Worm (Caenorhabditis elegans): ENCODE results near the gene srg-50.

srg-50 gene

DNA sequence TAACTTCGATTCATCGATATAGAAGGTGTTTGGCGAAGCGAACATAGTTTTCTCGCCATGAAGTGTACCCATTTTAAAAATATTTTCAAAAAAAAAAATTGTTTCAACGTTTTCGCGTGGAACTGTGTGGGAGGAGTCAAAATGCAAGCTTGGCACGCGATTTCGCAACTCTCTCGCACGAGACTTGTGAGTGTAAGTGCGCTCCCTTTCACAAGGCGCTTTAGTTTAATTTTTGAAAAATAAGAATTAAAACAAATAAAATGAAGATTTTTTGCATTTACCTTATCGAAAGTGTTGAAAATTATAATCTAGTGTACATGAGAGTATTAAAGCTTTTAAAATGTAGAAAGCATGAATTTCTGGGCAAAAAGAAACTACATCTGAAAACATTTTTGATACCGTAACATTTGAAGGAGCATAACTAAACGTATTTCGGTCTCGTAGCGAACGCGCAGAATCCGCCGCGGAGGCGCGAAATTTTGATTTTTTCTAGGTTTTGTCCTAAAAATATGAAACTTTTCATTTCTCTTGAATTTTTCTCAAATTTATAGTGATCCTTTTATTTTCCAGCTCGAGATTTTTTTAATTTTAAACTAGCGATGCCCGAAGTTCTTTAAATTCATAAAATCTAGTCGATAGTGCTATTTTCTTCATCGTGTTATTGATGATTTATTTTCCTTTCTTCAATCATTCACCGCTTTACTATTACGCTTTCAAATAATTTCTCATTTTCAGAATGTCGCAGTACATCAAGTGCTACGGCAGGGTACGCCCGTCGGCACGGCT is 35.3 kb downstream of the srg-50 start, which contains the start of the genes cogc-2 and klp-18:
Gene cogc-2 (minus strand): TSS at position 105 of the 786 bp plus-strand sequence.
Gene klp-18 (plus strand): TSS at position 736 of the 786 bp plus-strand sequence.
- no peak for TF ChIP-seq unc-62 (GFP tag; optimal IDR thresholded peaks at IDR 0.05)

DNA sequence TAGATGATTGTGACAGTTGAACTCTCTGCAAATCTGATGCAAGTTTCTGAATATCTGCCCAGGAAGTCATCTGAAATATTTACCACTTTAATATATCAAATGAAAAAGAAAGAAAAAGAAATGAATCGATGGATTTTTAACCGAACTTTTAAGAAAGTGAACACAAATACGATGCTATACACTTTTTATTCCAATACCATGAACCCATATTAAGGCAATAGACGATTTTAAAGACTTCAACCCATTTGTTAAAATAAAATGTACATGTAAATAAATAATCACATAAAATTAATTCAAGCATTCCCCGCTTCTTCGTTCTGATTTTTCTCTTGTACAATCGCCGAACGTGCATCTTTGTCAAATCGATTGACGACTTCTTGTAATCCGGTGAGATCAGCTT is 38.2 kb downstream of the srg-50 start, which contains the start of gene ufl-1:
Gene ufl-1 (minus strand): TSS at position 70 of the 400 bp plus-strand sequence.
- no peak for TF ChIP-seq unc-62 (GFP tag; optimal IDR thresholded peaks at IDR 0.05)

DNA sequence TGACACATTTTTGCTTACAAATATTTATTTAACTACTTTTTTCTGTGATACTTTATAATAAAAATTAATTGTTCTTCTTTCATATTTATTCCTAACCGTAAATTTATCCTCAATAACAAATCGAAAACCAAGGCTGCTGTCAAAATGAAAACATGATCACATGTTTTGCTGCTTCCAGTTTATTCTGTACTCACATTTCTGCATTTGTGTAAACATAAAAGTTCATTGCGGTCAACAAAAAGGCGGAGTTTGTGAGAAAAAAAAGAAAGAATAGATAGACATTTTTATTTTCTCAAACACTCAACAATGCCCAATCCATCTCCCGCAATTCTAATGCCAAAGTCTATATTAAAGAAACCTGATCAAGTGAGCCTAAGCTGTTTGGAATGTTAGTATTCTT is 39.1 kb downstream of the srg-50 start, which contains the start of gene C06G3.3:
Gene C06G3.3 (plus strand): TSS at position 301 of the 400 bp plus-strand sequence.
- no peak for TF ChIP-seq unc-62 (GFP tag; optimal IDR thresholded peaks at IDR 0.05)

DNA sequence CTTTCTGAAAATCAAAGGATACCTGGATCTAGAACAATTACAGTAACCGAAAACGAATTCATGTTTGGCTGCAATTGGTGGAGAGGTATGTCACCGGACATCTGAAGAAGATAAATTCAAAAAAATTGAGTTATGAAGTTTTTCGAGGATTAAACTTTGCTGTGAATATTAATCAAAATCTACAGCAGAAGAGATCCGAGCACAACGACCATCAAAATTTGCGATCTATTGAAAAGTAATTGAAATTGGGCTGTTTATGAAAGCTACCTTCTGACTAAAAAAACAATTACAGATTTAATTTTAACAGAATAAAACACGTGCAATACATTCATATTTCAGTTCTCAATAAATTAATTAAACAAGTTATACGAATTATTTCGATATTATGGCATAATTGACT is 42.5 kb downstream of the srg-50 start, which contains the start of gene C06G3.8:
Gene C06G3.8 (minus strand): TSS at position 101 of the 400 bp plus-strand sequence.
- no peak for TF ChIP-seq unc-62 (GFP tag; optimal IDR thresholded peaks at IDR 0.05)

DNA sequence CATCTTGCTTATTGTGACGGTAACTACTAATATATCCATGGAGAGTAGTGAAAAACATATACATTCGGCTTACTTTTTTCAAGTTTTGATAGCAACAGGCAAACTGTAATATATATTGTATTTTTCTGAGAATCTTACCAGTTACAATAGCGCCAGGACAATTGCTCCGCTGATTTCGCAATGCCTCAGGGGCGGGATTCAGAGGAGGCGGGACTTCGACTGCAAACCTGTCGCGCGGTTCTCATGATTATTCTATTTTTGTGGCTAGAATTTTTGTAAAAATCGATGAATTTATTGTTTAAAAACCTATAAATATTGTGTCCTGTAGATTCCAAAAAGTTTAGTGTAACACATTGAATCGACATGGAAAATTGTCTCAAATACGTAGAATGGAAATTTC is 43.9 kb downstream of the srg-50 start:
- TF ChIP-seq unc-62 (GFP tag; optimal IDR thresholded peaks at IDR 0.05): no peak

DNA sequence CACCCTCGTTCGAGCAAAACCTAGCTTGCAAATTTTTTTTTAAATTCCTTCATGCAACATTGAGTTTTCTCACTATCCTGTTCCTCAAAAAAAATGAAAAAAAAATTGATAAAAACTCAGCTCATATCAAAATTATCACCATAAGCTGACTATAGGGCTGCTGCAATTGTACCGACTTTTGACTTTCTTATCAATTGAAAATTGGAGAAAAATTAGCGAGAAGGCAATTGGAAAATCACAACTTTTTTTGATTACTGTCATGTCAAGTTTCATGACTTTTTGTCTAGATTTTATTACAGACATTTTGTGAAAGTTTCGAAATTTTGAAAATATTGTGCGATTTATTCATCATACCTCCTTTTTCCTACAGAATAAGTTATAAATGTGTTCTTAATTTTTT is 49.1 kb downstream of the srg-50 start:
- no peak for TF ChIP-seq unc-62 (GFP tag; optimal IDR thresholded peaks at IDR 0.05)

DNA sequence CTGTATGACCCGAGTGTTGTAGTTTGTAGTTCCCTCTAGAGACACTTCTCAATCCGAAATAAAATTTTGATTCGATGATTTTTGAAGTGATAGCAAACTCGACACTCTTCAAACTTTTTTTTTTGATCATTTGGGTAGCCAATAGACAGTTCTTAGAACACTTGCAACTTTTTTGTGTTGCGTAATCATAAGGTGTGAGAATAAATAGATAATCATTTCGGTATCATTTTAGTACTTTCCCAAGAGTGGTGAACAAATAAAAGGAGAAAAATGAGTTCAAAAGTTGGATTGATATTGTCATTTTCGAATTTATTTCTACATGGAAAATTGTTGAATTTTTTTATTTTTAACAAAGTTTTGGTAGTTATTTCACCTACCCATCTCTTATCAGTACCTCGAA is 50.1 kb downstream of the srg-50 start:
- TF ChIP-seq unc-62 (GFP tag; optimal IDR thresholded peaks at IDR 0.05): no peak
